Fruit fly (Drosophila melanogaster) whole organism, pupa: Measurements from ENCODE around the gene CG42299.

Source experiments
- CG12605 ChIP-seq: fragments of 200-800 bp; sonication (Bioruptor generic); IDR thresholded peaks from 2 replicates; pipeline ENCODE4 v1.3.6; 2022; ENCODE audit warnings: missing biosample characterization, missing genetic modification characterization
- CG17806 ChIP-seq: fragments of 200-800 bp; sonication (Bioruptor generic); optimal IDR thresholded peaks from 2 replicates; lab custom pipeline; 2018; ENCODE audit warnings: missing biosample characterization, mild to moderate bottlenecking, missing genetic modification characterization, moderate library complexity
- CG4496 ChIP-seq: fragments of 200-800 bp; sonication (Bioruptor generic); IDR thresholded peaks from 3 replicates; pipeline ENCODE4 v1.3.6; 2022; ENCODE audit warnings: missing biosample characterization, missing genetic modification characterization
- CG8301 ChIP-seq: fragments of 200-800 bp; sonication (Bioruptor generic); optimal IDR thresholded peaks from 2 replicates; lab custom pipeline; 2018; ENCODE audit warnings: missing biosample characterization, mild to moderate bottlenecking, missing genetic modification characterization
- EcR ChIP-seq: fragments of 200-800 bp; sonication (Bioruptor generic); optimal IDR thresholded peaks from 3 replicates; lab custom pipeline; 2019; ENCODE audit warnings: missing biosample characterization, missing genetic modification characterization, mild to moderate bottlenecking, moderate library complexity, missing genetic modification reagents
- fd96Ca ChIP-seq: fragments of 200-800 bp; sonication (Bioruptor generic); IDR thresholded peaks from 3 replicates; pipeline ENCODE4 v1.3.6; 2022; ENCODE audit warnings: missing biosample characterization, missing genetic modification characterization

DNA sequence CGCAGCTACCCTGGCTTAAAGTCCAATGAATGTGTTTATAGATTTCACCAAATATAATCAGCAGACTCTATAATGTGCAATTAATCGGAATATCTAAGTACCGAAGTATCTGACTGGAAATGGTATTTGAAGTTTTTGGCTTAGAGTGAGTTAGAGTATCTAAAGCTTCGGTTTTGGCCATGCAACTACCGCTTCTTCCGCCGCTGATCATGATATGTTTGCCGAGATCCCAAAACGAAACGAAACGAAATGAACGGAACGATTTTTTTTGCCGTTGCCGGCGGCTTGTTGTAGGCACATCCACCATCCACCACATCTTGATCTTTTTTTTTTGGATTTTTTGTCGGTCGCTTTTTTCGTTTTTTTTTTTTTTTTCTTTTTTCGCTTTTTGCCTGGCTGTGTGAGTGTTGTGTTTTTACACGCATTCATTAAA is 47.5 kb upstream of the CG42299 start:
- TF ChIP-seq CG17806 (tag; lab: Kevin White, UChicago) (peak; percentile 62), fd96Ca (GFP tag; lab: Robert Waterston, UW) (peak; percentile 90), CG4496 (GFP tag; lab: Robert Waterston, UW) (peak; percentile 95), EcR (GFP tag; lab: Kevin White, UChicago) (no peak), CG8301 (peak; percentile 80), CG12605 (GFP tag; lab: Robert Waterston, UW) (peak; percentile 90)
